Worm (Caenorhabditis elegans) whole organism, L4 larva: ENCODE measurements around the gene H12D21.10.

ENCODE experiments used
- R02D3.7 ChIP-seq: fragments of 150-350 bp; sonication (generic microtip); optimal IDR thresholded peaks from 3 replicates; lab custom pipeline; 2014; ENCODE audit warnings: missing biosample characterization, missing genetic modification characterization
- ZK546.5 ChIP-seq, 2 experiments: sonication (generic microtip); optimal IDR thresholded peaks; 2 replicates each; lab custom pipeline; 2017; ENCODE audit warnings: missing biosample characterization in 2 of 2, missing genetic modification characterization in 2 of 2
- ceh-28 ChIP-seq: fragments of 150-350 bp; optimal IDR thresholded peaks from 2 replicates; lab custom pipeline; 2014; ENCODE audit warnings: missing biosample characterization, missing genetic modification reagents, missing genetic modification characterization
- daf-12 ChIP-seq: fragments of 150-350 bp; optimal IDR thresholded peaks from 2 replicates; lab custom pipeline; 2014; ENCODE audit warnings: missing biosample characterization, missing genetic modification reagents, missing genetic modification characterization
- lsy-2 ChIP-seq, 2 experiments: fragments of 150-350 bp in 1 of 2; sonication (generic microtip) in 1 of 2; optimal IDR thresholded peaks; 2 replicates each; lab custom pipeline; 2014 to 2017; ENCODE audit warnings: missing biosample characterization in 2 of 2, missing genetic modification characterization in 2 of 2
- nhr-11 ChIP-seq: fragments of 150-350 bp; optimal IDR thresholded peaks from 2 replicates; lab custom pipeline; 2014; ENCODE audit warnings: missing biosample characterization, missing genetic modification characterization
- nhr-41 ChIP-seq: fragments of 200-800 bp; sonication (Bioruptor generic); IDR thresholded peaks from 2 replicates; pipeline ENCODE4 v1.3.6; 2022; ENCODE audit warnings: missing genetic modification reagents, missing genetic modification characterization, missing compliant biosample characterization
- pqm-1 ChIP-seq: sonication (generic microtip); optimal IDR thresholded peaks from 2 replicates; lab custom pipeline; 2017; ENCODE audit warnings: missing biosample characterization, missing genetic modification characterization

DNA sequence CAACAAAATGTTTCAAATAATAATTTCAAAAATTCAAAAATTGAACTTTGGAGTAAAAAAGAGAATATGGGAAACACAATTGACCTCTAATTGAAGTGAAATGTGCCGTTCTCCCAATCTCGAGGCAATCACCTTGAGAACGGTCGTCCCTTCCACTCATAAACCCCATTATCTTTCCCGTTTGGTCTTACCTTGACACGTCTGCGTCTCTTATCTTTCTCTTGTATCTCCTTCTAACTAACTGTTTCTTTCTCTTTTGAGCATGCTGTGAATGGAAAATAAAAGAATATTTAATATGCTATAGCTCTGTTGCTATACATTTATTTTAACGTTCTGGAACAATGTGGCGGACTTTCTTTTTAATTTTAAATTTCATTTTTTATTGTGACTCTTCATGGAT is at the start of gene H12D21.10:
- TF ChIP-seq ZK546.5 (tag; optimal IDR thresholded peaks at IDR 0.05; lab: Kevin White, UChicago): no peak
- TF ChIP-seq daf-12 (tag; lab: Kevin White, UChicago): no peak
- no peak for TF ChIP-seq nhr-41 (GFP tag; lab: Robert Waterston, UW)
- no peak for TF ChIP-seq R02D3.7
- no peak for TF ChIP-seq ceh-28 (tag; lab: Kevin White, UChicago)
- TF ChIP-seq lsy-2 (tag; optimal IDR thresholded peaks at IDR 0.05; lab: Kevin White, UChicago): no peak
- no peak for TF ChIP-seq pqm-1 (tag; lab: Kevin White, UChicago)
- no peak for TF ChIP-seq nhr-11 (tag; lab: Kevin White, UChicago)
